Worm (Caenorhabditis elegans) whole organism, L1 larva: Measurements from ENCODE around the gene ari-1.4.

Experiments
- ets-5 ChIP-seq: fragments of 200-800 bp; sonication (Bioruptor generic); IDR thresholded peaks from 2 replicates; pipeline ENCODE4 v1.3.6; 2022; ENCODE audit warnings: missing genetic modification characterization, missing compliant biosample characterization
- lin-14 ChIP-seq: fragments of 200-800 bp; sonication (Bioruptor generic); optimal IDR thresholded peaks from 2 replicates; lab custom pipeline; 2018; ENCODE audit warnings: mild to moderate bottlenecking, missing genetic modification characterization, moderate library complexity, missing compliant biosample characterization
- nhr-90 ChIP-seq: sonication (generic microtip); optimal IDR thresholded peaks from 2 replicates; lab custom pipeline; 2016; ENCODE audit warnings: mild to moderate bottlenecking, missing genetic modification characterization, missing compliant biosample characterization; ENCODE audit not compliant: poor library complexity
- unc-130 ChIP-seq: fragments of 150-350 bp; optimal IDR thresholded peaks from 2 replicates; lab custom pipeline; 2017; ENCODE audit warnings: missing biosample characterization, missing genetic modification characterization, inconsistent platforms

DNA sequence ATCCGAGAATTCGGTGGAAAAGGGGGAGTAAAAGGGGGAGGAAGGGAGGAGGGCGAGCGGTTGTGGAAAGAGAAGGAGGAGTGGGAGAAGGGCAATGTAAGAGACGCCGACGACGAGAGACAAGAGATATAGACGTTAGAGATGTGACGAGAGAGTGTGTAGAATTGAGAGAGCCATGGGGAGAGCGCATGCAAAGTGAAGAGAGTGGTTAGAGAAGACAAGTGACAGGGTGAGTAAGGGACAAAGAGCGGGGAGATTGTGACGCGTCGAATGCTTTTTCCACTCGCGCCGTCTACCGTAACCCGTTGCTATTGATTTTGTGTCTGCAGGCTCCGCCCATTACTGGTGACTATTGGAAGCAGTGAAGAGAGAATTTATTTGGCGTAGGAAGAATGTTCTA is 42.4 kb upstream of the ari-1.4 start:
- no peak for TF ChIP-seq ets-5 (GFP tag; lab: Robert Waterston, UW)
- peak; percentile 96 for TF ChIP-seq lin-14
- TF ChIP-seq unc-130 (tag; lab: Kevin White, UChicago): peak; percentile 30
- peak; percentile 97 for TF ChIP-seq nhr-90
